Worm (Caenorhabditis elegans) whole organism, L1 larva: ENCODE measurements around the gene F09G8.7.

ENCODE experiments used
- C34B4.2 ChIP-seq: sonication (generic microtip); optimal IDR thresholded peaks from 2 replicates; lab custom pipeline; 2017; ENCODE audit warnings: mild to moderate bottlenecking, missing genetic modification characterization, missing compliant biosample characterization
- aly-2 ChIP-seq: fragments of 150-350 bp; optimal IDR thresholded peaks from 2 replicates; lab custom pipeline; 2014; ENCODE audit warnings: missing biosample characterization, missing genetic modification characterization
- ama-1 ChIP-seq: fragments of 150-350 bp; optimal IDR thresholded peaks from 2 replicates; lab custom pipeline; 2014
- blmp-1 ChIP-seq: fragments of 150-350 bp; optimal IDR thresholded peaks from 2 replicates; lab custom pipeline; 2014; ENCODE audit warnings: missing biosample characterization, missing genetic modification characterization
- ceh-8 ChIP-seq: fragments of 200-800 bp; sonication (Bioruptor generic); optimal IDR thresholded peaks from 2 replicates; lab custom pipeline; 2018; ENCODE audit warnings: mild to moderate bottlenecking, missing genetic modification characterization, moderate library complexity, missing compliant biosample characterization
- ceh-82 ChIP-seq, 3 experiments: fragments of 150-350 bp in 1 of 3; sonication (generic microtip) in 2 of 3; optimal IDR thresholded peaks; 2 replicates each; lab custom pipeline; 2014 to 2017; ENCODE audit warnings: missing biosample characterization in 3 of 3, missing genetic modification characterization in 3 of 3
- ceh-88 ChIP-seq: fragments of 200-800 bp; sonication (Bioruptor generic); IDR thresholded peaks from 2 replicates; pipeline ENCODE4 v1.3.6; 2022; ENCODE audit warnings: missing genetic modification characterization, missing compliant biosample characterization
- egl-13 ChIP-seq: sonication (generic microtip); optimal IDR thresholded peaks from 2 replicates; lab custom pipeline; 2016; ENCODE audit warnings: missing genotype, missing genetic modification reagents, missing genetic modification characterization, missing compliant biosample characterization
- egl-27 ChIP-seq, 2 experiments: fragments of 150-350 bp in 1 of 2; sonication (generic microtip); optimal IDR thresholded peaks; 3 replicates each; lab custom pipeline; 2017 to 2018; ENCODE audit warnings: missing biosample characterization in 2 of 2, missing genetic modification characterization in 2 of 2, missing genetic modification reagents in 2 of 2
- elt-2 ChIP-seq: sonication (generic microtip); optimal IDR thresholded peaks from 2 replicates; lab custom pipeline; 2016; ENCODE audit warnings: missing genetic modification characterization, mild to moderate bottlenecking, inconsistent platforms, missing compliant biosample characterization, missing genetic modification reagents
- elt-3 ChIP-seq, 6 experiments: fragments of 150-350 bp in 1 of 6; sonication (generic microtip); optimal IDR thresholded peaks; 2 replicates each; lab custom pipeline; 2017 to 2018; ENCODE audit warnings: missing biosample characterization in 6 of 6, missing genetic modification characterization in 6 of 6, inconsistent platforms in 1 of 6
- ets-5 ChIP-seq: fragments of 200-800 bp; sonication (Bioruptor generic); IDR thresholded peaks from 2 replicates; pipeline ENCODE4 v1.3.6; 2022; ENCODE audit warnings: missing genetic modification characterization, missing compliant biosample characterization
- fkh-8 ChIP-seq: sonication (generic microtip); optimal IDR thresholded peaks from 2 replicates; lab custom pipeline; 2016; ENCODE audit warnings: mild to moderate bottlenecking, missing genetic modification characterization, missing compliant biosample characterization
- fos-1 ChIP-seq: fragments of 150-350 bp; optimal IDR thresholded peaks from 2 replicates; lab custom pipeline; 2014; ENCODE audit warnings: missing biosample characterization, missing genetic modification characterization
- grh-1 ChIP-seq: fragments of 200-800 bp; sonication (Bioruptor generic); IDR thresholded peaks from 2 replicates; pipeline ENCODE4 v1.3.6; 2022; ENCODE audit warnings: missing genetic modification reagents, missing genetic modification characterization, missing compliant biosample characterization
- hlh-4 ChIP-seq: sonication (generic microtip); optimal IDR thresholded peaks from 2 replicates; lab custom pipeline; 2016; ENCODE audit warnings: mild to moderate bottlenecking, missing genetic modification characterization, missing compliant biosample characterization
- irx-1 ChIP-seq: sonication (generic microtip); optimal IDR thresholded peaks from 2 replicates; lab custom pipeline; 2016; ENCODE audit warnings: missing genetic modification characterization, missing compliant biosample characterization
- isw-1 ChIP-seq: fragments of 200-800 bp; sonication (Bioruptor generic); IDR thresholded peaks from 2 replicates; pipeline ENCODE4 v1.3.6; 2022; ENCODE audit warnings: missing genetic modification characterization, missing compliant biosample characterization
- jun-1 ChIP-seq: fragments of 150-350 bp; optimal IDR thresholded peaks from 2 replicates; lab custom pipeline; 2014; ENCODE audit warnings: missing biosample characterization, missing genetic modification reagents, missing genetic modification characterization
- lin-13 ChIP-seq: fragments of 150-350 bp; optimal IDR thresholded peaks from 2 replicates; lab custom pipeline; 2014; ENCODE audit warnings: missing biosample characterization, missing genetic modification reagents, missing genetic modification characterization
- lin-14 ChIP-seq: fragments of 200-800 bp; sonication (Bioruptor generic); optimal IDR thresholded peaks from 2 replicates; lab custom pipeline; 2018; ENCODE audit warnings: mild to moderate bottlenecking, missing genetic modification characterization, moderate library complexity, missing compliant biosample characterization
- lin-15B ChIP-seq: fragments of 150-350 bp; sonication (generic microtip); optimal IDR thresholded peaks from 3 replicates; lab custom pipeline; 2014; ENCODE audit warnings: missing biosample characterization, missing genetic modification characterization
- lin-39 ChIP-seq: fragments of 150-350 bp; optimal IDR thresholded peaks from 2 replicates; lab custom pipeline; 2014; ENCODE audit warnings: missing biosample characterization, missing genetic modification reagents, missing genetic modification characterization
- lir-3 ChIP-seq: sonication (generic microtip); optimal IDR thresholded peaks from 2 replicates; lab custom pipeline; 2016; ENCODE audit warnings: mild to moderate bottlenecking, missing genetic modification characterization, moderate library complexity, missing compliant biosample characterization; ENCODE audit not compliant: poor library complexity
- mdl-1 ChIP-seq, 2 experiments: fragments of 150-350 bp; optimal IDR thresholded peaks; 2 replicates each; lab custom pipeline; 2014 to 2017; ENCODE audit warnings: missing biosample characterization in 2 of 2, missing genetic modification characterization in 2 of 2, inconsistent platforms in 1 of 2
- mef-2 ChIP-seq: fragments of 150-350 bp; optimal IDR thresholded peaks from 2 replicates; lab custom pipeline; 2014; ENCODE audit warnings: missing biosample characterization, missing genetic modification characterization
- nhr-20 ChIP-seq: sonication (generic microtip); optimal IDR thresholded peaks from 2 replicates; lab custom pipeline; 2016; ENCODE audit warnings: mild to moderate bottlenecking, missing genetic modification characterization, missing compliant biosample characterization
- nhr-28 ChIP-seq: fragments of 150-350 bp; optimal IDR thresholded peaks from 2 replicates; lab custom pipeline; 2014; ENCODE audit warnings: missing biosample characterization, missing genetic modification characterization
- nhr-77 ChIP-seq: fragments of 150-350 bp; optimal IDR thresholded peaks from 2 replicates; lab custom pipeline; 2014; ENCODE audit warnings: missing biosample characterization, missing genetic modification characterization
- nhr-84 ChIP-seq: sonication (generic microtip); optimal IDR thresholded peaks from 2 replicates; lab custom pipeline; 2017; ENCODE audit warnings: missing biosample characterization, missing genetic modification characterization
- nhr-90 ChIP-seq: sonication (generic microtip); optimal IDR thresholded peaks from 2 replicates; lab custom pipeline; 2016; ENCODE audit warnings: mild to moderate bottlenecking, missing genetic modification characterization, missing compliant biosample characterization; ENCODE audit not compliant: poor library complexity
- pqm-1 ChIP-seq: sonication (generic microtip); optimal IDR thresholded peaks from 3 replicates; lab custom pipeline; 2017; ENCODE audit warnings: missing biosample characterization, missing genetic modification characterization
- snpc-4 ChIP-seq: fragments of 150-350 bp; optimal IDR thresholded peaks from 2 replicates; lab custom pipeline; 2014; ENCODE audit warnings: missing biosample characterization, missing genetic modification characterization
- snu-23 ChIP-seq: sonication (generic microtip); optimal IDR thresholded peaks from 2 replicates; lab custom pipeline; 2016; ENCODE audit warnings: missing genetic modification characterization, missing compliant biosample characterization
- sox-4 ChIP-seq: sonication (generic microtip); optimal IDR thresholded peaks from 2 replicates; lab custom pipeline; 2016; ENCODE audit warnings: missing genetic modification characterization, missing compliant biosample characterization
- sptf-1 ChIP-seq: fragments of 150-350 bp; optimal IDR thresholded peaks from 2 replicates; lab custom pipeline; 2014; ENCODE audit warnings: missing biosample characterization, missing genetic modification characterization
- sup-37 ChIP-seq: fragments of 200-800 bp; sonication (Bioruptor generic); optimal IDR thresholded peaks from 2 replicates; lab custom pipeline; 2018; ENCODE audit warnings: mild to moderate bottlenecking, missing genetic modification characterization, missing compliant biosample characterization
- swsn-7 ChIP-seq: sonication (generic microtip); optimal IDR thresholded peaks from 2 replicates; lab custom pipeline; 2016; ENCODE audit warnings: missing genetic modification characterization, missing compliant biosample characterization
- tbx-2 ChIP-seq: sonication (generic microtip); optimal IDR thresholded peaks from 2 replicates; lab custom pipeline; 2016; ENCODE audit warnings: missing genetic modification characterization, missing compliant biosample characterization
- unc-62 ChIP-seq: fragments of 150-350 bp; optimal IDR thresholded peaks from 2 replicates; lab custom pipeline; 2014; ENCODE audit warnings: missing biosample characterization, missing genetic modification reagents, missing genetic modification characterization
- unc-86 ChIP-seq: sonication (generic microtip); optimal IDR thresholded peaks from 2 replicates; lab custom pipeline; 2016; ENCODE audit warnings: missing genetic modification characterization, missing compliant biosample characterization
- unc-98 ChIP-seq: fragments of 200-800 bp; sonication (Bioruptor generic); IDR thresholded peaks from 2 replicates; pipeline ENCODE4 v1.3.6; 2022; ENCODE audit warnings: missing genetic modification characterization, missing compliant biosample characterization
- xbp-1 ChIP-seq: sonication (generic microtip); optimal IDR thresholded peaks from 2 replicates; lab custom pipeline; 2016; ENCODE audit warnings: missing genetic modification characterization, missing compliant biosample characterization
- zag-1 ChIP-seq: fragments of 150-350 bp; optimal IDR thresholded peaks from 2 replicates; lab custom pipeline; 2014; ENCODE audit warnings: missing biosample characterization, missing genetic modification characterization
- ztf-11 ChIP-seq, 2 experiments: sonication (generic microtip); optimal IDR thresholded peaks; 2 replicates each; lab custom pipeline; 2016 to 2017; ENCODE audit warnings: missing genetic modification characterization in 2 of 2, missing biosample characterization in 1 of 2, missing compliant biosample characterization in 1 of 2

F09G8.7 gene

DNA sequence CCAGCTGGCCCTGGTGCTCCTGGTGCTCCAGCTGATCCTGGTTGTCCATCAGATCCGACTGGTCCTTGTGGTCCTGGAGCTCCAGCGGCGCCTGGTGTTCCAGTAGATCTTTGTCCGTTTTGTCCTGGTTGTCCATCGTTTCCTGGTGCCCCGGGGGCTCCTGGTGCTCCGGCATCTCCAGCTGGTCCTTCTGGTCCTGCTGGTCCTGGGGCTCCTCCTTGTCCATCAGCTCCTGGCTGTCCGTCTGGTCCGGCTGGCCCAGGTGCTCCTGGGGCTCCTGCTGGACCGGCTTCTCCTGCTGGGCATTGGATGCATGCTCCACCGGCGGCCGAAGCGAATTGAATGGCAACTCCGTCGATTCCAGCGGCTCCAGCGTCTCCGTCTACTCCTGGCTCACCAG is 5.6 kb downstream of the F09G8.7 start:
- TF ChIP-seq ceh-8 (GFP tag; lab: Kevin White, UChicago) (peak; percentile 33), sox-4 (no peak)
- TF ChIP-seq, all 84 proteins: peak for 1

- no peak for TF ChIP-seq egl-27 (tag; optimal IDR thresholded peaks at IDR 0.05; lab: Kevin White, UChicago)
- TF ChIP-seq elt-3 (tag; optimal IDR thresholded peaks at IDR 0.05; lab: Kevin White, UChicago), result no peak
- TF ChIP-seq blmp-1 (tag; lab: Kevin White, UChicago), result no peak
- TF ChIP-seq lir-3 (tag; lab: Kevin White, UChicago), result no peak
- TF ChIP-seq, all 84 proteins: peak for 0
These were observed 10.1 kb downstream of the F09G8.7 start, which contains the start of gene ncr-2 for ce11 chrIII:8258045-8258444. Gene ncr-2 (plus strand): TSS chrIII:8258345.

DNA sequence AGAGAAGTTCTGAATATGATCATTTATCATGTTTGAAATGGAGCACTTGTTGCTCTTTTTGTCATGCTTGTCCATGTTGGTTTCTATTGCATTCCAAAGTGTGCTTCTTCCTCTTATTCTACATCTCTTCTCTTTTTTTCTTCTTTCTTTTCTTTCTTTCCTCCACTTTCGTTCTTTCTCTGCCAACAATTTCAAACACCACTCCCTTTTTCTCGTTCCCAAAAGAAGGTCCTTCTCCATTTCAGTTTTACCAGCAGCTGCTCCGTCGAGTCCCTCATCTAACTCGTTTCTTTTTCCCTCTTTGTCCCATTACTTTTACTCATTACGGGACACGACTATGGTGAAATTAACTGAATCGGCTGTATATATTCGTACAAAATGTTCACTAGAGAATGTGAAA is 13.2 kb downstream of the F09G8.7 start, which contains the start of gene F09G8.5:
TSS of gene F09G8.5 (plus strand) at position 38 of the 400 bp plus-strand sequence.
- no peak for TF ChIP-seq egl-13 (tag; lab: Kevin White, UChicago)
- peak; percentile 54 for TF ChIP-seq lin-14 (GFP tag; lab: Kevin White, UChicago)
- TF ChIP-seq zag-1 (tag; lab: Kevin White, UChicago), result no peak
- no peak for TF ChIP-seq mdl-1 (tag; optimal IDR thresholded peaks at IDR 0.05; lab: Kevin White, UChicago)
- no peak for TF ChIP-seq unc-86 (tag; lab: Kevin White, UChicago)
- no peak for TF ChIP-seq ama-1 (lab: Kevin White, UChicago)
- TF ChIP-seq nhr-84 (tag; lab: Kevin White, UChicago), result no peak

DNA sequence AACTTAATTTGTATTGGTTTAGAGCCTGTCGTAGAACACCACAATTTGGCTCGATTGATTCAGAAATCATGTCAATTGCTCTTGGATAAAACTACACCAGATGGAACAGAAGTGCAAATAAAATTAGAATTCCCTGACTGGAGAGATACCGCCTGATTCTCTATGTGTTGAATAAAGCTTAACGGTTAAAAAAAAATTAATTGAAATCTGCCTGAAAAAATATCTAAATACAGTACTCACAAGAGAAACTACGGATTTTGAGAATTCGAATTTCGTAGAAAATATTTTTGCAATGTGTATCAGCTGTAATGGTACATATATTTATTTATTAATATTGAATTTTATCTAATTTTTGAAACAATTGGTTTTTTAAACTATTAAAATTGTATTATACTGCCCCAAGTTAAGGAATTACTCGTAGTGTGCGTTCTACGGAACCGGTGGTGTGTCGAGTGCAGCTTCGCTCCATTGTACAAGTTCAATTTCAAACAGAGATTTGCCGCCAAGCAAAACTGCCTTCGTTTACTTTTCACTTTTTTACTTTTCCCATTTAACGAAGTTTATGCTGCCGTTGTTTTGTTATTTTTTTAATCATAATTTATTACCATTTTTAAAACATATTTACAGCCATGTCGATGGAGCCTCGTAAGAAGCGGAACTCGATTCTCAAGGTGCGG is 18.0 kb downstream of the F09G8.7 start, which contains the start of gene knl-1:
TSS of gene knl-1 (plus strand) at position 626 of the 677 bp plus-strand sequence.
- TF ChIP-seq blmp-1 (tag; lab: Kevin White, UChicago) (peak; percentile 72), unc-62 (GFP tag; lab: Kevin White, UChicago) (no peak), egl-13 (tag; lab: Kevin White, UChicago) (no peak), ceh-82 (tag; optimal IDR thresholded peaks at IDR 0.05; lab: Kevin White, UChicago) (peak in 1 of 3 experiments; percentile 61), jun-1 (tag; lab: Kevin White, UChicago) (no peak), ztf-11 (tag; optimal IDR thresholded peaks at IDR 0.05; lab: Kevin White, UChicago) (no peak), mef-2 (tag; lab: Kevin White, UChicago) (no peak), swsn-7 (peak; percentile 17), fos-1 (tag; lab: Kevin White, UChicago) (no peak), egl-27 (tag; optimal IDR thresholded peaks at IDR 0.05; lab: Kevin White, UChicago) (no peak), snu-23 (GFP tag; lab: Kevin White, UChicago) (peak; percentile 50), hlh-4 (no peak), lir-3 (tag; lab: Kevin White, UChicago) (peak; percentile 36), C34B4.2 (tag; lab: Kevin White, UChicago) (no peak), pqm-1 (tag; lab: Kevin White, UChicago) (no peak), nhr-28 (no peak), nhr-20 (tag; lab: Kevin White, UChicago) (peak; percentile 27), unc-98 (GFP tag; lab: Robert Waterston, UW) (no peak), xbp-1 (tag; lab: Kevin White, UChicago) (peak; percentile 22), ceh-8 (GFP tag; lab: Kevin White, UChicago) (no peak), lin-39 (tag; lab: Kevin White, UChicago) (no peak), elt-2 (tag; lab: Kevin White, UChicago) (no peak), ets-5 (GFP tag; lab: Robert Waterston, UW) (no peak), sup-37 (GFP tag; lab: Kevin White, UChicago) (no peak), fkh-8 (tag; lab: Kevin White, UChicago) (peak; percentile 19), nhr-90 (tag; lab: Kevin White, UChicago) (peak; percentile 25), tbx-2 (tag; lab: Kevin White, UChicago) (no peak), isw-1 (GFP tag; lab: Robert Waterston, UW) (no peak; the same call in 1 of the 2 replicates), sptf-1 (no peak), irx-1 (tag; lab: Kevin White, UChicago) (no peak), lin-13 (GFP tag; lab: Kevin White, UChicago) (peak; percentile 49), aly-2 (tag; lab: Kevin White, UChicago) (no peak), lin-14 (GFP tag; lab: Kevin White, UChicago) (peak; percentile 46), sox-4 (no peak), lin-15B (tag; lab: Kevin White, UChicago) (peak; percentile 74), ceh-88 (GFP tag; lab: Robert Waterston, UW) (no peak), nhr-77 (tag; lab: Kevin White, UChicago) (peak; percentile 28), snpc-4 (no peak), grh-1 (GFP tag; lab: Robert Waterston, UW) (no peak)
